Worm (Caenorhabditis elegans) whole organism, L4 larva: ENCODE measurements around the gene C16B8.3.
A peak's percentile ranks its signal among the peaks of the same experiment; 100 is the strongest.

Source experiments
- D1046.2 ChIP-seq: fragments of 200-800 bp; sonication (Bioruptor generic); IDR thresholded peaks from 2 replicates; pipeline ENCODE4 v1.3.6; 2022; ENCODE audit warnings: missing genetic modification characterization, missing compliant biosample characterization
- F26F4.8 ChIP-seq: fragments of 200-800 bp; sonication (Bioruptor generic); conservative IDR thresholded peaks from 2 replicates; pipeline ENCODE4 v1.3.6; 2022; ENCODE audit warnings: missing genetic modification characterization, missing compliant biosample characterization
- Y48G9A.11 ChIP-seq: fragments of 200-800 bp; sonication (Bioruptor generic); IDR thresholded peaks from 2 replicates; pipeline ENCODE4 v1.3.6; 2022; ENCODE audit warnings: missing genetic modification reagents, missing genetic modification characterization, missing compliant biosample characterization
- Y5F2A.4 ChIP-seq: fragments of 200-800 bp; sonication (Bioruptor generic); optimal IDR thresholded peaks from 2 replicates; lab custom pipeline; 2018; ENCODE audit warnings: mild to moderate bottlenecking, missing genetic modification characterization, missing compliant biosample characterization
- aha-1 ChIP-seq: fragments of 150-350 bp; peaks from one replicate; lab custom pipeline; 2014; ENCODE audit warnings: missing biosample characterization, missing genetic modification characterization
- arid-1 ChIP-seq: fragments of 200-800 bp; sonication (Bioruptor generic); conservative IDR thresholded peaks from 2 replicates; pipeline ENCODE4 v1.3.6; 2022; ENCODE audit warnings: missing genetic modification reagents, missing genetic modification characterization, missing compliant biosample characterization
- attf-4 ChIP-seq: sonication (generic microtip); optimal IDR thresholded peaks from 3 replicates; lab custom pipeline; 2017; ENCODE audit warnings: missing biosample characterization, missing genetic modification characterization
- ceh-20 ChIP-seq: fragments of 200-800 bp; sonication (Bioruptor generic); IDR thresholded peaks from 2 replicates; pipeline ENCODE4 v1.3.6; 2022; ENCODE audit warnings: missing genetic modification reagents, missing genetic modification characterization, missing compliant biosample characterization
- ceh-28 ChIP-seq: fragments of 150-350 bp; optimal IDR thresholded peaks from 2 replicates; lab custom pipeline; 2014; ENCODE audit warnings: missing biosample characterization, missing genetic modification reagents, missing genetic modification characterization
- ceh-62 ChIP-seq: sonication (generic microtip); optimal IDR thresholded peaks from 2 replicates; lab custom pipeline; 2017; ENCODE audit warnings: missing biosample characterization, missing genetic modification characterization
- ces-1 ChIP-seq: fragments of 150-350 bp; sonication (generic microtip); optimal IDR thresholded peaks from 4 replicates; lab custom pipeline; 2014; ENCODE audit warnings: missing biosample characterization, missing genetic modification reagents, missing genetic modification characterization
- daf-8 ChIP-seq: fragments of 200-800 bp; sonication (Bioruptor generic); IDR thresholded peaks from 2 replicates; pipeline ENCODE4 v1.3.6; 2022; ENCODE audit warnings: missing genetic modification characterization, missing compliant biosample characterization
- dmd-8 ChIP-seq: fragments of 200-800 bp; sonication (Bioruptor generic); IDR thresholded peaks from 2 replicates; pipeline ENCODE4 v1.3.6; 2022; ENCODE audit warnings: missing genetic modification characterization, missing compliant biosample characterization
- dmd-9 ChIP-seq: fragments of 200-800 bp; sonication (Bioruptor generic); IDR thresholded peaks from 2 replicates; pipeline ENCODE4 v1.3.6; 2022; ENCODE audit warnings: missing genetic modification reagents, missing genetic modification characterization, missing compliant biosample characterization
- egl-43 ChIP-seq: fragments of 200-800 bp; sonication (Bioruptor generic); IDR thresholded peaks from 2 replicates; pipeline ENCODE4 v1.3.6; 2022; ENCODE audit warnings: missing genetic modification reagents, missing genetic modification characterization, missing compliant biosample characterization
- fkh-10 ChIP-seq: fragments of 150-350 bp; optimal IDR thresholded peaks from 2 replicates; lab custom pipeline; 2014; ENCODE audit warnings: missing biosample characterization, missing genetic modification reagents, missing genetic modification characterization
- hlh-11 ChIP-seq: fragments of 200-800 bp; sonication (Bioruptor generic); optimal IDR thresholded peaks from 2 replicates; lab custom pipeline; 2018; ENCODE audit warnings: mild to moderate bottlenecking, missing genetic modification characterization, missing compliant biosample characterization
- hlh-30 ChIP-seq: sonication (generic microtip); optimal IDR thresholded peaks from 2 replicates; lab custom pipeline; 2017; ENCODE audit warnings: antibody characterized with exemption, mild to moderate bottlenecking, missing genetic modification characterization, missing compliant biosample characterization; ENCODE audit not compliant: insufficient read depth
- hmg-1.1 ChIP-seq: fragments of 200-800 bp; sonication (Bioruptor generic); IDR thresholded peaks from 2 replicates; pipeline ENCODE4 v1.3.6; 2022; ENCODE audit warnings: missing genetic modification reagents, missing genetic modification characterization, missing compliant biosample characterization
- jun-1 ChIP-seq: fragments of 150-350 bp; optimal IDR thresholded peaks from 2 replicates; lab custom pipeline; 2014; ENCODE audit warnings: missing biosample characterization, missing genetic modification reagents, missing genetic modification characterization
- lim-7 ChIP-seq: fragments of 200-800 bp; sonication (Bioruptor generic); IDR thresholded peaks from 2 replicates; pipeline ENCODE4 v1.3.6; 2022; ENCODE audit warnings: missing genetic modification characterization, missing compliant biosample characterization
- lin-1 ChIP-seq: fragments of 200-800 bp; sonication (Bioruptor generic); IDR thresholded peaks from 2 replicates; pipeline ENCODE4 v1.3.6; 2022; ENCODE audit warnings: missing genetic modification reagents, missing genetic modification characterization, missing compliant biosample characterization
- lin-15B ChIP-seq: fragments of 150-350 bp; sonication (generic microtip); optimal IDR thresholded peaks from 3 replicates; lab custom pipeline; 2014; ENCODE audit warnings: missing biosample characterization, missing genetic modification characterization
- lin-29 ChIP-seq: fragments of 200-800 bp; sonication (Bioruptor generic); IDR thresholded peaks from 2 replicates; pipeline ENCODE4 v1.3.6; 2022; ENCODE audit warnings: missing genetic modification reagents, missing genetic modification characterization, missing compliant biosample characterization
- lin-38 ChIP-seq: fragments of 200-800 bp; sonication (Bioruptor generic); IDR thresholded peaks from 2 replicates; pipeline ENCODE4 v1.3.6; 2022; ENCODE audit warnings: missing genetic modification reagents, missing genetic modification characterization, missing compliant biosample characterization
- lin-39 ChIP-seq: fragments of 150-350 bp; optimal IDR thresholded peaks from 2 replicates; lab custom pipeline; 2014; ENCODE audit warnings: missing biosample characterization, missing genetic modification reagents, missing genetic modification characterization
- lir-3 ChIP-seq: sonication (generic microtip); optimal IDR thresholded peaks from 2 replicates; lab custom pipeline; 2016; ENCODE audit warnings: mild to moderate bottlenecking, missing genetic modification characterization, missing compliant biosample characterization
- lsy-2 ChIP-seq, 2 experiments: fragments of 150-350 bp in 1 of 2; sonication (generic microtip) in 1 of 2; optimal IDR thresholded peaks; 2 replicates each; lab custom pipeline; 2014 to 2017; ENCODE audit warnings: missing biosample characterization in 2 of 2, missing genetic modification characterization in 2 of 2
- madf-5 ChIP-seq, 2 experiments: fragments of 200-800 bp; sonication (Bioruptor generic); IDR thresholded peaks; 2 replicates each; pipeline ENCODE4 v1.3.6; 2022; ENCODE audit warnings: missing compliant biosample characterization in 2 of 2, missing genetic modification characterization in 2 of 2
- madf-9 ChIP-seq: fragments of 200-800 bp; sonication (Bioruptor generic); conservative IDR thresholded peaks from 2 replicates; pipeline ENCODE4 v1.3.6; 2022; ENCODE audit warnings: missing genetic modification reagents, missing genetic modification characterization, missing compliant biosample characterization
- mep-1 ChIP-seq: fragments of 150-350 bp; sonication (generic microtip); optimal IDR thresholded peaks from 3 replicates; lab custom pipeline; 2014; ENCODE audit warnings: missing biosample characterization, missing genetic modification characterization
- mes-2 ChIP-seq: sonication (generic microtip); optimal IDR thresholded peaks from 2 replicates; lab custom pipeline; 2016; ENCODE audit warnings: missing genotype, mild to moderate bottlenecking, missing genetic modification characterization, missing compliant biosample characterization; ENCODE audit not compliant: poor library complexity, severe bottlenecking
- mxl-2 ChIP-seq: fragments of 200-800 bp; sonication (Bioruptor generic); conservative IDR thresholded peaks from 2 replicates; pipeline ENCODE4 v1.3.6; 2022; ENCODE audit warnings: missing genetic modification reagents, missing genetic modification characterization, missing compliant biosample characterization
- nhr-28 ChIP-seq: fragments of 150-350 bp; optimal IDR thresholded peaks from 2 replicates; lab custom pipeline; 2014; ENCODE audit warnings: missing biosample characterization, missing genetic modification characterization
- pha-4 ChIP-seq, 2 experiments: fragments of 150-350 bp in 1 of 2; fragments of 200-800 bp in 1 of 2; sonication (Bioruptor generic) in 1 of 2; IDR thresholded peaks in 1 of 2; optimal IDR thresholded peaks in 1 of 2; 2 replicates each; pipeline versions ENCODE4 v1.3.6 to Lab custom; 2014 to 2022; ENCODE audit warnings: missing genetic modification characterization in 2 of 2, missing genetic modification reagents in 2 of 2, missing biosample characterization in 1 of 2, missing compliant biosample characterization in 1 of 2
- php-3 ChIP-seq: fragments of 200-800 bp; sonication (Bioruptor generic); IDR thresholded peaks from 2 replicates; pipeline ENCODE4 v1.3.6; 2022; ENCODE audit warnings: missing genetic modification reagents, missing genetic modification characterization, missing compliant biosample characterization
- saeg-2 ChIP-seq: fragments of 200-800 bp; sonication (Bioruptor generic); IDR thresholded peaks from 2 replicates; pipeline ENCODE4 v1.3.6; 2022; ENCODE audit warnings: missing genetic modification reagents, missing genetic modification characterization, missing compliant biosample characterization
- set-16 ChIP-seq: fragments of 200-800 bp; sonication (Bioruptor generic); IDR thresholded peaks from 2 replicates; pipeline ENCODE4 v1.3.6; 2022; ENCODE audit warnings: missing genetic modification reagents, missing genetic modification characterization, missing compliant biosample characterization
- snpc-1.2 ChIP-seq: fragments of 200-800 bp; sonication (Bioruptor generic); IDR thresholded peaks from 2 replicates; pipeline ENCODE4 v1.3.6; 2022; ENCODE audit warnings: missing genetic modification reagents, missing genetic modification characterization, missing compliant biosample characterization
- snpc-4 ChIP-seq: fragments of 150-350 bp; optimal IDR thresholded peaks from 2 replicates; lab custom pipeline; 2014; ENCODE audit warnings: missing biosample characterization, missing genetic modification characterization
- tra-1 ChIP-seq: fragments of 200-800 bp; sonication (Bioruptor generic); IDR thresholded peaks from 2 replicates; pipeline ENCODE4 v1.3.6; 2022; ENCODE audit warnings: missing genetic modification reagents, missing genetic modification characterization, missing compliant biosample characterization
- unc-130 ChIP-seq: sonication (generic microtip); optimal IDR thresholded peaks from 2 replicates; lab custom pipeline; 2016; ENCODE audit warnings: missing genetic modification reagents, missing genetic modification characterization, missing compliant biosample characterization
- unc-62 ChIP-seq, 3 experiments: fragments of 150-350 bp in 1 of 3; sonication (generic microtip); optimal IDR thresholded peaks in 2 of 3; peaks in 1 of 3; 1 replicate in 1 of 3; 2 replicates in 2 of 3; lab custom pipeline; 2014 to 2017; ENCODE audit warnings: missing biosample characterization in 3 of 3, missing genetic modification characterization in 3 of 3, missing genetic modification reagents in 3 of 3, missing genotype in 1 of 3
- ztf-11 ChIP-seq: fragments of 150-350 bp; optimal IDR thresholded peaks from 2 replicates; lab custom pipeline; 2014; ENCODE audit warnings: missing biosample characterization, missing genetic modification characterization
- ztf-7 ChIP-seq: fragments of 150-350 bp; optimal IDR thresholded peaks from 2 replicates; lab custom pipeline; 2014; ENCODE audit warnings: missing biosample characterization, missing genetic modification characterization

Gene C16B8.3

ce11 chrX:3969353-3969752 is 919 bp upstream of the C16B8.3 start (continued):
- TF ChIP-seq madf-9 = 0 out of 2 replicates have a peak, but pooled peaks have one; percentile 8
- TF ChIP-seq hlh-11 (tag; lab: Kevin White, UChicago) = no peak
- peak; percentile 61 for TF ChIP-seq php-3 (GFP tag; lab: Robert Waterston, UW)
- peak; percentile 64 for TF ChIP-seq hlh-30 (tag; lab: Kevin White, UChicago)
- TF ChIP-seq D1046.2 (GFP tag; lab: Robert Waterston, UW) = no peak
- TF ChIP-seq lin-38 (GFP tag; lab: Robert Waterston, UW) = peak; percentile 68
- peak; percentile 51 for TF ChIP-seq Y48G9A.11
- peak; percentile 68 for TF ChIP-seq tra-1
- TF ChIP-seq pha-4 (GFP tag; IDR thresholded peaks at IDR 0.05; lab: Robert Waterston, UW) = peak; percentile 84
- no peak for TF ChIP-seq pha-4 (tag; optimal IDR thresholded peaks at IDR 0.05; lab: Kevin White, UChicago)
- peak; percentile 66 to 71; a peak in 1 of 4 replicates for TF ChIP-seq madf-5 (GFP tag; IDR thresholded peaks at IDR 0.05; lab: Robert Waterston, UW)
- TF ChIP-seq mxl-2 (GFP tag; lab: Robert Waterston, UW) = 0 out of 2 replicates have a peak, but pooled peaks have one; percentile 45
- TF ChIP-seq lsy-2 (tag; optimal IDR thresholded peaks at IDR 0.05; lab: Kevin White, UChicago) = no peak
- peak; percentile 40; the same call in 1 of the 2 replicates for TF ChIP-seq F26F4.8 (GFP tag; lab: Robert Waterston, UW)
- TF ChIP-seq dmd-8 (GFP tag; lab: Robert Waterston, UW) = peak; percentile 94
- 0 out of 2 replicates have a peak, but pooled peaks have one; percentile 52 for TF ChIP-seq ceh-20 (GFP tag; lab: Robert Waterston, UW)
- no peak for TF ChIP-seq ztf-11
- 0 out of 2 replicates have a peak, but pooled peaks have one; percentile 53 for TF ChIP-seq lin-29 (GFP tag; lab: Robert Waterston, UW)
- TF ChIP-seq mes-2 (tag; lab: Kevin White, UChicago) = peak; percentile 72
- no peak for TF ChIP-seq ztf-7 (tag; lab: Kevin White, UChicago)
- TF ChIP-seq hmg-1.1 (GFP tag; lab: Robert Waterston, UW) = peak; percentile 15
- 0 out of 2 replicates have a peak, but pooled peaks have one; percentile 33 for TF ChIP-seq saeg-2 (GFP tag; lab: Robert Waterston, UW)
- peak; percentile 88 for TF ChIP-seq egl-43 (GFP tag; lab: Robert Waterston, UW)
- no peak for TF ChIP-seq ces-1
- no peak for TF ChIP-seq ceh-28 (tag; lab: Kevin White, UChicago)
- TF ChIP-seq mep-1 (tag; lab: Kevin White, UChicago) = no peak
- peak; percentile 54; the same call in 1 of the 2 replicates for TF ChIP-seq lin-1 (GFP tag; lab: Robert Waterston, UW)
- TF ChIP-seq daf-8 (GFP tag; lab: Robert Waterston, UW) = no peak
- no peak for TF ChIP-seq attf-4 (tag; lab: Kevin White, UChicago)
- TF ChIP-seq, all 104 proteins: peak for 38

- no peak for TF ChIP-seq mep-1 (tag; lab: Kevin White, UChicago)
- no peak for TF ChIP-seq set-16 (GFP tag; lab: Robert Waterston, UW)
- no peak for TF ChIP-seq lin-39 (tag; lab: Kevin White, UChicago)
- no peak for TF ChIP-seq snpc-1.2 (GFP tag; lab: Robert Waterston, UW)
Observed at ce11 chrX:3966332-3966731, 2.1 kb downstream of the C16B8.3 start, which contains the start of gene C16B8.2. C16B8.2 (minus strand) TSS chrX:3966432.

- TF ChIP-seq fkh-10 (GFP tag; lab: Kevin White, UChicago) (peak; percentile 51), aha-1 (tag; lab: Kevin White, UChicago) (peak; percentile 22), jun-1 (tag; lab: Kevin White, UChicago) (no peak)
Observed at ce11 chrX:3960345-3960744, 8.1 kb downstream of the C16B8.3 start.

DNA sequence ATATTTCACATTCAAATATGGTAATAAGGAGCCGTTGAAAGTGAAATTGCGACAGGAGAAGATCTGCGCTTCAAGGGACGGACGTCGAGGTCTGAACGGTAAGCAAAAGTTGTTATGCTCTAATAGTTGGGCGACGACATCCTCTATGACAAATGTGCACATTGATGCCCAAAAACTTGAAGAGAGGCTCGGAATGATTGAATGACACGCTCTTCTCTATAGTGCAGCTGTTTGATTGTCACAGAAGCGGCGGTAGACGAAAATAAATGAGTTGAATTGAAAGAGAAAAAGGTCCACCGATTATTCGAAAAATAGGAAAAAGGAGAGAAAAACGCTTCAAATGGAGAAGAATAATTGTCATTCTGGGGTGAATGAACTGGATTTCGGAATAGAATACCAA is 9.2 kb downstream of the C16B8.3 start:
- TF ChIP-seq unc-62 (GFP tag; optimal IDR thresholded peaks at IDR 0.05 in 1 of 2; lab: Kevin White, UChicago) (peak in 1 of 2 experiments; percentile 84), unc-62 (tag; optimal IDR thresholded peaks at IDR 0.05; lab: Kevin White, UChicago) (no peak), nhr-28 (no peak), madf-5 (GFP tag; IDR thresholded peaks at IDR 0.05; lab: Robert Waterston, UW) (no peak), arid-1 (GFP tag; lab: Robert Waterston, UW) (no peak), lir-3 (no peak), dmd-9 (no peak), snpc-4 (tag; lab: Kevin White, UChicago) (no peak), Y5F2A.4 (GFP tag; lab: Kevin White, UChicago) (no peak), unc-130 (GFP tag; lab: Kevin White, UChicago) (no peak), ceh-62 (tag; lab: Kevin White, UChicago) (no peak), lin-15B (tag; lab: Kevin White, UChicago) (no peak), lim-7 (GFP tag; lab: Robert Waterston, UW) (no peak), saeg-2 (GFP tag; lab: Robert Waterston, UW) (no peak)
